Worm (Caenorhabditis elegans) whole organism, L2 larva: ENCODE measurements around the gene C30G12.6.

Experiments used
- C34F6.9 ChIP-seq: fragments of 150-350 bp; optimal IDR thresholded peaks from 2 replicates; lab custom pipeline; 2014; ENCODE audit warnings: missing biosample characterization, missing genetic modification characterization
- F13H6.1 ChIP-seq: sonication (generic microtip); optimal IDR thresholded peaks from 2 replicates; lab custom pipeline; 2016; ENCODE audit warnings: missing genetic modification characterization, missing compliant biosample characterization
- R02D3.7 ChIP-seq: fragments of 150-350 bp; optimal IDR thresholded peaks from 2 replicates; lab custom pipeline; 2014; ENCODE audit warnings: missing biosample characterization, missing genetic modification characterization
- Y55F3AM.14 ChIP-seq: fragments of 200-800 bp; sonication (Bioruptor generic); optimal IDR thresholded peaks from 2 replicates; lab custom pipeline; 2018; ENCODE audit warnings: mild to moderate bottlenecking, missing genetic modification characterization, missing compliant biosample characterization
- alr-1 ChIP-seq: fragments of 150-350 bp; optimal IDR thresholded peaks from 2 replicates; lab custom pipeline; 2014; ENCODE audit warnings: missing biosample characterization, missing genetic modification characterization
- aly-2 ChIP-seq: fragments of 150-350 bp; optimal IDR thresholded peaks from 2 replicates; lab custom pipeline; 2014; ENCODE audit warnings: missing biosample characterization, missing genetic modification characterization
- ama-1 ChIP-seq: fragments of 150-350 bp; optimal IDR thresholded peaks from 2 replicates; lab custom pipeline; 2018; ENCODE audit warnings: inconsistent platforms
- blmp-1 ChIP-seq: sonication (generic microtip); optimal IDR thresholded peaks from 2 replicates; lab custom pipeline; 2017; ENCODE audit warnings: missing genetic modification characterization, mild to moderate bottlenecking, missing compliant biosample characterization, antibody characterized with exemption, moderate library complexity; ENCODE audit not compliant: insufficient read depth
- ceh-16 ChIP-seq: fragments of 150-350 bp; optimal IDR thresholded peaks from 2 replicates; lab custom pipeline; 2014; ENCODE audit warnings: missing biosample characterization, missing genetic modification characterization
- ceh-82 ChIP-seq: fragments of 150-350 bp; optimal IDR thresholded peaks from 2 replicates; lab custom pipeline; 2014; ENCODE audit warnings: missing biosample characterization, missing genetic modification characterization
- crh-2 ChIP-seq: sonication (generic microtip); optimal IDR thresholded peaks from 2 replicates; lab custom pipeline; 2017; ENCODE audit warnings: missing biosample characterization, missing genetic modification characterization
- dmd-4 ChIP-seq: sonication (generic microtip); optimal IDR thresholded peaks from 2 replicates; lab custom pipeline; 2017; ENCODE audit warnings: missing biosample characterization, missing genetic modification characterization
- egl-27 ChIP-seq: sonication (generic microtip); optimal IDR thresholded peaks from 3 replicates; lab custom pipeline; 2017; ENCODE audit warnings: missing biosample characterization, missing genetic modification reagents, missing genetic modification characterization
- elt-1 ChIP-seq: fragments of 150-350 bp; optimal IDR thresholded peaks from 2 replicates; lab custom pipeline; 2014; ENCODE audit warnings: missing biosample characterization, missing genetic modification characterization
- elt-3 ChIP-seq: sonication (generic microtip); optimal IDR thresholded peaks from 2 replicates; lab custom pipeline; 2017; ENCODE audit warnings: missing biosample characterization, missing genetic modification characterization
- fos-1 ChIP-seq: fragments of 150-350 bp; optimal IDR thresholded peaks from 2 replicates; lab custom pipeline; 2014; ENCODE audit warnings: missing biosample characterization, missing genetic modification characterization
- gmeb-1 ChIP-seq: fragments of 150-350 bp; optimal IDR thresholded peaks from 2 replicates; lab custom pipeline; 2014; ENCODE audit warnings: missing biosample characterization, missing genetic modification characterization
- lin-11 ChIP-seq: fragments of 150-350 bp; sonication (generic microtip); optimal IDR thresholded peaks from 2 replicates; lab custom pipeline; 2014; ENCODE audit warnings: missing biosample characterization, missing genetic modification characterization, inconsistent platforms, mixed read lengths
- lin-13 ChIP-seq: fragments of 150-350 bp; optimal IDR thresholded peaks from 2 replicates; lab custom pipeline; 2014; ENCODE audit warnings: missing biosample characterization, missing genetic modification reagents, missing genetic modification characterization
- lin-39 ChIP-seq: fragments of 150-350 bp; optimal IDR thresholded peaks from 2 replicates; lab custom pipeline; 2014; ENCODE audit warnings: missing biosample characterization, missing genetic modification reagents, missing genetic modification characterization
- lsy-2 ChIP-seq, 2 experiments: fragments of 150-350 bp in 1 of 2; sonication (generic microtip) in 1 of 2; optimal IDR thresholded peaks; 2 replicates each; lab custom pipeline; 2014 to 2017; ENCODE audit warnings: missing biosample characterization in 2 of 2, missing genetic modification characterization in 2 of 2
- mab-5 ChIP-seq: fragments of 150-350 bp; optimal IDR thresholded peaks from 2 replicates; lab custom pipeline; 2014; ENCODE audit warnings: missing biosample characterization, missing genetic modification characterization
- mbf-1 ChIP-seq: sonication (generic microtip); optimal IDR thresholded peaks from 2 replicates; lab custom pipeline; 2017; ENCODE audit warnings: missing biosample characterization, missing genetic modification characterization
- mdl-1 ChIP-seq, 2 experiments: fragments of 150-350 bp in 1 of 2; sonication (generic microtip) in 1 of 2; optimal IDR thresholded peaks; 2 replicates each; lab custom pipeline; 2017; ENCODE audit warnings: missing biosample characterization in 2 of 2, missing genetic modification characterization in 2 of 2
- nhr-10 ChIP-seq: sonication (generic microtip); optimal IDR thresholded peaks from 2 replicates; lab custom pipeline; 2017; ENCODE audit warnings: missing biosample characterization, missing genetic modification characterization
- nhr-12 ChIP-seq: fragments of 150-350 bp; optimal IDR thresholded peaks from 2 replicates; lab custom pipeline; 2014; ENCODE audit warnings: missing biosample characterization, missing genetic modification characterization
- nhr-129 ChIP-seq: fragments of 150-350 bp; optimal IDR thresholded peaks from 2 replicates; lab custom pipeline; 2014; ENCODE audit warnings: missing biosample characterization, missing genetic modification characterization
- nhr-21 ChIP-seq: fragments of 150-350 bp; optimal IDR thresholded peaks from 2 replicates; lab custom pipeline; 2014; ENCODE audit warnings: missing biosample characterization, missing genetic modification characterization
- nhr-23 ChIP-seq: fragments of 150-350 bp; optimal IDR thresholded peaks from 2 replicates; lab custom pipeline; 2014; ENCODE audit warnings: missing biosample characterization, missing genetic modification reagents, missing genetic modification characterization
- nhr-25 ChIP-seq: fragments of 150-350 bp; sonication (generic microtip); optimal IDR thresholded peaks from 3 replicates; lab custom pipeline; 2014; ENCODE audit warnings: missing biosample characterization, missing genetic modification characterization
- nhr-6 ChIP-seq: fragments of 150-350 bp; optimal IDR thresholded peaks from 2 replicates; lab custom pipeline; 2014; ENCODE audit warnings: missing biosample characterization, missing genetic modification characterization
- nhr-77 ChIP-seq: fragments of 150-350 bp; optimal IDR thresholded peaks from 2 replicates; lab custom pipeline; 2014; ENCODE audit warnings: missing biosample characterization, missing genetic modification characterization
- peb-1 ChIP-seq: fragments of 150-350 bp; optimal IDR thresholded peaks from 2 replicates; lab custom pipeline; 2014; ENCODE audit warnings: missing biosample characterization, missing genetic modification characterization
- sem-4 ChIP-seq: fragments of 150-350 bp; optimal IDR thresholded peaks from 2 replicates; lab custom pipeline; 2014; ENCODE audit warnings: missing biosample characterization, missing genetic modification reagents, missing genetic modification characterization
- skn-1 ChIP-seq: sonication (generic microtip); optimal IDR thresholded peaks from 2 replicates; lab custom pipeline; 2017; ENCODE audit warnings: missing biosample characterization, missing genetic modification characterization
- sma-3 ChIP-seq: sonication (generic microtip); optimal IDR thresholded peaks from 2 replicates; lab custom pipeline; 2016; ENCODE audit warnings: missing genetic modification reagents, missing genetic modification characterization, missing compliant biosample characterization
- sma-9 ChIP-seq, 2 experiments: fragments of 150-350 bp in 1 of 2; sonication (generic microtip) in 1 of 2; optimal IDR thresholded peaks; 2 replicates each; lab custom pipeline; 2014 to 2016; ENCODE audit warnings: missing genetic modification characterization in 2 of 2, mild to moderate bottlenecking in 1 of 2, missing biosample characterization in 1 of 2, missing compliant biosample characterization in 1 of 2, missing genetic modification reagents in 1 of 2, moderate library complexity in 1 of 2
- snpc-4 ChIP-seq: fragments of 150-350 bp; optimal IDR thresholded peaks from 2 replicates; lab custom pipeline; 2014; ENCODE audit warnings: missing biosample characterization, missing genetic modification characterization
- unc-39 ChIP-seq: fragments of 150-350 bp; optimal IDR thresholded peaks from 2 replicates; lab custom pipeline; 2014; ENCODE audit warnings: missing biosample characterization, missing genetic modification characterization
- unc-55 ChIP-seq: fragments of 150-350 bp; sonication (generic microtip); optimal IDR thresholded peaks from 3 replicates; lab custom pipeline; 2014; ENCODE audit warnings: missing biosample characterization, missing genetic modification reagents, missing genetic modification characterization
- unc-62 ChIP-seq: fragments of 150-350 bp; optimal IDR thresholded peaks from 2 replicates; lab custom pipeline; 2014; ENCODE audit warnings: missing biosample characterization, missing genetic modification reagents, missing genetic modification characterization
- zag-1 ChIP-seq: fragments of 150-350 bp; optimal IDR thresholded peaks from 2 replicates; lab custom pipeline; 2014; ENCODE audit warnings: missing biosample characterization, missing genetic modification characterization
- ztf-1 ChIP-seq: fragments of 200-800 bp; sonication (Bioruptor generic); conservative IDR thresholded peaks from 2 replicates; pipeline ENCODE4 v1.3.6; 2022; ENCODE audit warnings: missing genetic modification characterization, missing compliant biosample characterization
- ztf-11 ChIP-seq: sonication (generic microtip); optimal IDR thresholded peaks from 2 replicates; lab custom pipeline; 2017; ENCODE audit warnings: missing biosample characterization, missing genetic modification characterization
- ztf-4 ChIP-seq: fragments of 150-350 bp; optimal IDR thresholded peaks from 2 replicates; lab custom pipeline; 2014; ENCODE audit warnings: missing biosample characterization, missing genetic modification characterization

C30G12.6 gene

DNA sequence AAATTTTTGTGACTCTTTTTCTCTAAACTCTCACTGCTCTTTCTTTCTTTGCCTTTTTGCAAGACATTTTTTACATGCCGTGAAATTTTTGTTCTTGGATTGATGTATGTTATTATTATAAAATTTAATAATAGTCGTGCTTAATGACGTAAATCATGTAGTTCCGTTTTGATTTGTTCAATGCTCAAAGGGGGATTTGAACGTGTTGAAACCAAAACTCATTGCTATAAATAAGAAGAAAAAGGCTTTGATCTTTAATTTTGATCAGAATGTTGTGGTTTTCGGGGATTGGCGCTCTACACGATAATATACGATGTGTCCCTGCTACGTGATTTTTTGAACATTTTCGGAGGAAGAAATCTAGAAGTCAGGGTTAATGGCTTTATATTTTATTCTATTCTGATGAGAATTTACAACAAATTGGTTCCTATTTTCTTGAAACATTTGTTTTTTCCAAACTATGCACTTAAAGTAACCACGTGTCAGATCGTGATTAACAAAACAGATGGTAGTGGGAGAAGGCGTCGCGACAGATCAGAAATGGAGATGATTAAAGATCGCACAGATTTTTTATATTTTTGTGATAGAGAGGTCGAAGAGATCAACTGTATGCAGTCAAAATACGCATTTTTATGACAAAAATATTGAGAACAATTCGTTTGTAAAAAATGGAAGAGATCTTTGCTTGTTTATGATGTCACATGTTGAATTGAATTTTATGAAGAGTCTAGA, 45.9 kb upstream of the C30G12.6 start:
- TF ChIP-seq elt-3 (tag; lab: Kevin White, UChicago) (no peak), crh-2 (tag; lab: Kevin White, UChicago) (peak; percentile 20), sma-3 (no peak), nhr-21 (no peak), lin-11 (tag; lab: Kevin White, UChicago) (no peak), unc-62 (no peak), lsy-2 (tag; optimal IDR thresholded peaks at IDR 0.05; lab: Kevin White, UChicago) (peak in 1 of 2 experiments; percentile 16), nhr-129 (tag; lab: Kevin White, UChicago) (no peak), ceh-16 (tag; lab: Kevin White, UChicago) (no peak), nhr-25 (peak; percentile 10), unc-39 (no peak), lin-39 (tag; lab: Kevin White, UChicago) (no peak), gmeb-1 (no peak), elt-1 (no peak), nhr-12 (tag; lab: Kevin White, UChicago) (no peak), lin-13 (GFP tag; lab: Kevin White, UChicago) (no peak), zag-1 (tag; lab: Kevin White, UChicago) (no peak), Y55F3AM.14 (GFP tag; lab: Kevin White, UChicago) (no peak), sma-9 (GFP tag; optimal IDR thresholded peaks at IDR 0.05; lab: Kevin White, UChicago) (peak; percentile 30), sma-9 (tag; optimal IDR thresholded peaks at IDR 0.05; lab: Kevin White, UChicago) (no peak), mbf-1 (tag; lab: Kevin White, UChicago) (no peak), ztf-4 (tag; lab: Kevin White, UChicago) (no peak)

DNA sequence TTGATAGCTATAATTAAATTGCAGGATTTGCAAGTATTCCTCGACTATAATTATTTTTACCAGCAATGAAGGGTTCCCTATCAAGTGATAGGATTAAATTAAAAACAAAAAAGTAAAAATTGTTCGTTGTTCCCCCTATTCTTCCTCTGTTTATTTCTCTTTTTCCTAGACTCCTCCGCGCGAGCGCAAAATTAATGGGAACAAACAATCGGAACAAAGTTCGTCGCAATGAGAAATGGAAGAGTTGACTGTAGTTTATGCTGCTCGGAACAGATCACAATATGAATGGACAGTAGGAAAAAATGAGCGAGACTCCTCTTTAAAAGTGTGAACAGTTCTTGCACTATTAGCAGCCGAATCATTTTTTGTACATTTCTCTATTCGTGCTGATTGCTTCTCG, 44.9 kb upstream of the C30G12.6 start:
- TF ChIP-seq ceh-82 (tag; lab: Kevin White, UChicago) (no peak), unc-55 (GFP tag; lab: Kevin White, UChicago) (no peak), zag-1 (tag; lab: Kevin White, UChicago) (no peak), lin-13 (GFP tag; lab: Kevin White, UChicago) (no peak), aly-2 (tag; lab: Kevin White, UChicago) (no peak), ztf-4 (tag; lab: Kevin White, UChicago) (no peak)

DNA sequence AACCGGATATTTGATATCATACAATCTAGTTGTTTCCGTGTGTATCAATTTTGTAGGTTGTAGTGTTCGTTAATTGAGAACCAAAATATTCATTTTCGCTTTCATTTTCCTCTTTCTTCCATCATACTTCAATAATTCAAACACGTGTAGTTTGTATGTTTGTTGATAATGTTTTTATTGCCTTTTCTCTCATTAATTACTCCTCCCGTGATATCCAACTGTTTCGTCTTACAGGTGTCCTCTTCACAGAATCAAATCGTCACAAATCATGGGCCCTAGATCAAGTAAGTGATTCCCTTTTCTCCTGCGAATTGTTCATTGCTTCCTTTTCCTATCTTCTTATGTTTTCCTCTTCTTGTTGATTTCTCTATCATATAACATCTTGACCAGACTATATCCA, 43.2 kb upstream of the C30G12.6 start, which contains the start of gene nhr-21:
Gene nhr-21, plus strand, starts transcription at position 235 of the 400 bp plus-strand sequence.
- TF ChIP-seq dmd-4 (tag; lab: Kevin White, UChicago) (no peak), ama-1 (lab: Kevin White, UChicago) (no peak), nhr-23 (no peak), mab-5 (no peak), nhr-10 (no peak), unc-62 (no peak), egl-27 (tag; lab: Kevin White, UChicago) (peak; percentile 4), ztf-11 (tag; lab: Kevin White, UChicago) (no peak), nhr-21 (no peak), unc-55 (GFP tag; lab: Kevin White, UChicago) (no peak), peb-1 (tag; lab: Kevin White, UChicago) (no peak), nhr-129 (tag; lab: Kevin White, UChicago) (peak; percentile 67), elt-1 (no peak), gmeb-1 (no peak), lin-11 (tag; lab: Kevin White, UChicago) (no peak), C34F6.9 (tag; lab: Kevin White, UChicago) (no peak), sem-4 (tag; lab: Kevin White, UChicago) (peak; percentile 37), snpc-4 (tag; lab: Kevin White, UChicago) (no peak), ztf-4 (tag; lab: Kevin White, UChicago) (peak; percentile 49), elt-3 (tag; lab: Kevin White, UChicago) (no peak), skn-1 (tag; lab: Kevin White, UChicago) (no peak), ceh-82 (tag; lab: Kevin White, UChicago) (no peak), F13H6.1 (tag; lab: Kevin White, UChicago) (no peak), fos-1 (no peak), sma-9 (GFP tag; optimal IDR thresholded peaks at IDR 0.05; lab: Kevin White, UChicago) (peak; percentile 88), sma-9 (tag; optimal IDR thresholded peaks at IDR 0.05; lab: Kevin White, UChicago) (no peak), blmp-1 (tag; lab: Kevin White, UChicago) (peak; percentile 84), Y55F3AM.14 (GFP tag; lab: Kevin White, UChicago) (no peak), ztf-1 (no peak), crh-2 (tag; lab: Kevin White, UChicago) (peak; percentile 65), nhr-77 (tag; lab: Kevin White, UChicago) (no peak), nhr-12 (tag; lab: Kevin White, UChicago) (no peak), lin-39 (tag; lab: Kevin White, UChicago) (no peak), alr-1 (tag; lab: Kevin White, UChicago) (no peak), mdl-1 (tag; optimal IDR thresholded peaks at IDR 0.05; lab: Kevin White, UChicago) (peak in 1 of 2 experiments; percentile 16), nhr-25 (peak; percentile 34), lin-13 (GFP tag; lab: Kevin White, UChicago) (no peak), nhr-6 (tag; lab: Kevin White, UChicago) (peak; percentile 70), lsy-2 (tag; optimal IDR thresholded peaks at IDR 0.05; lab: Kevin White, UChicago) (peak in 1 of 2 experiments; percentile 56), unc-39 (no peak), sma-3 (peak; percentile 16), R02D3.7 (tag; lab: Kevin White, UChicago) (no peak), ceh-16 (tag; lab: Kevin White, UChicago) (no peak), mbf-1 (tag; lab: Kevin White, UChicago) (no peak)
